Worm (Caenorhabditis elegans) whole organism, early embryonic: ENCODE measurements around the gene sphr-1.

ENCODE experiments used
- B0310.2 ChIP-seq: sonication (generic microtip); optimal IDR thresholded peaks from 2 replicates; lab custom pipeline; 2016; ENCODE audit warnings: mild to moderate bottlenecking, missing genetic modification characterization, missing compliant biosample characterization
- F13C5.2 ChIP-seq: sonication (generic microtip); optimal IDR thresholded peaks from 2 replicates; lab custom pipeline; 2017; ENCODE audit warnings: mild to moderate bottlenecking, missing genetic modification characterization, inconsistent platforms, missing compliant biosample characterization
- aly-1 ChIP-seq: sonication (generic microtip); optimal IDR thresholded peaks from 2 replicates; lab custom pipeline; 2016; ENCODE audit warnings: missing genetic modification characterization, missing compliant biosample characterization
- ama-1 ChIP-seq: fragments of 150-350 bp; optimal IDR thresholded peaks from 2 replicates; lab custom pipeline; 2014
- ceh-13 ChIP-seq: fragments of 200-800 bp; sonication (Bioruptor generic); optimal IDR thresholded peaks from 2 replicates; lab custom pipeline; 2018; ENCODE audit warnings: mild to moderate bottlenecking, missing genetic modification characterization, missing compliant biosample characterization
- ceh-36 ChIP-seq: sonication (generic microtip); optimal IDR thresholded peaks from 2 replicates; lab custom pipeline; 2016; ENCODE audit warnings: missing genetic modification characterization, inconsistent platforms, missing compliant biosample characterization
- ets-7 ChIP-seq: sonication (generic microtip); optimal IDR thresholded peaks from 2 replicates; lab custom pipeline; 2016; ENCODE audit warnings: missing genotype, missing genetic modification characterization, missing compliant biosample characterization
- flt-1 ChIP-seq: fragments of 200-800 bp; sonication (Bioruptor generic); IDR thresholded peaks from 2 replicates; pipeline ENCODE4 v1.3.6; 2022; ENCODE audit warnings: missing genetic modification characterization, missing compliant biosample characterization
- hmbx-1 ChIP-seq: sonication (generic microtip); optimal IDR thresholded peaks from 2 replicates; lab custom pipeline; 2016; ENCODE audit warnings: mild to moderate bottlenecking, missing genetic modification characterization, missing compliant biosample characterization
- hmg-4 ChIP-seq: fragments of 200-800 bp; sonication (Bioruptor generic); optimal IDR thresholded peaks from 2 replicates; lab custom pipeline; 2018; ENCODE audit warnings: mild to moderate bottlenecking, missing genetic modification characterization, missing compliant biosample characterization
- hnd-1 ChIP-seq: sonication (generic microtip); optimal IDR thresholded peaks from 2 replicates; lab custom pipeline; 2016; ENCODE audit warnings: missing genetic modification characterization, missing compliant biosample characterization
- pes-1 ChIP-seq: fragments of 200-800 bp; sonication (Bioruptor generic); IDR thresholded peaks from 2 replicates; pipeline ENCODE4 v1.3.6; 2022; ENCODE audit warnings: missing genetic modification reagents, missing genetic modification characterization, missing compliant biosample characterization
- scrt-1 ChIP-seq: fragments of 200-800 bp; sonication (Bioruptor generic); IDR thresholded peaks from 2 replicates; pipeline ENCODE4 v1.3.6; 2022; ENCODE audit warnings: missing genetic modification characterization, missing compliant biosample characterization
- sea-1 ChIP-seq: fragments of 200-800 bp; sonication (Bioruptor generic); conservative IDR thresholded peaks from 2 replicates; pipeline ENCODE4 v1.3.6; 2022; ENCODE audit warnings: missing genetic modification characterization, missing compliant biosample characterization
- tbx-11 ChIP-seq: fragments of 200-800 bp; sonication (Bioruptor generic); IDR thresholded peaks from 2 replicates; pipeline ENCODE4 v1.3.6; 2022; ENCODE audit warnings: missing genetic modification characterization, missing compliant biosample characterization
- tbx-37 ChIP-seq: fragments of 200-800 bp; sonication (Bioruptor generic); conservative IDR thresholded peaks from 2 replicates; pipeline ENCODE4 v1.3.6; 2022; ENCODE audit warnings: missing genetic modification reagents, missing genetic modification characterization, missing compliant biosample characterization
- tra-4 ChIP-seq: sonication (generic microtip); optimal IDR thresholded peaks from 2 replicates; lab custom pipeline; 2017; ENCODE audit warnings: missing genetic modification characterization, missing compliant biosample characterization

Gene sphr-1

DNA sequence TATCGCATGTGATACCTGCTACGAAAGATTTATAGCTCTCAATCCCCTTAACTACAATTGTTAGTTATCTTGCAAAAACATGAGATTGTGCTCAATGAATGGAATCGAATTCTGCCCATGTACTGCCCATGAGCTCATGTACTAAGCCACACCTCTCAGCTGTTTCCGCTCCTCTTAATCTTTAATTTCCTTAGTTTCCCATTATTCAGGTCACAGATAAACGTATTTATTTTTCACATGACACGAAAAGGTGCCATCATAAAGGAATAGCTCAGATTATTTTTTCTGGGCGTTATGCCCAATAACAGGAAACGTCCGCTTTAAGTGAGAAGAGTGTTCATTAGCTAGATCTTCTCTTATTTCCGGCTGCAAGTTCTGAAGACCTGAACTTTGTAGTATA is 5.4 kb upstream of the sphr-1 start:
- TF ChIP-seq flt-1 (GFP tag; lab: Robert Waterston, UW) = no peak
- TF ChIP-seq tbx-11 = no peak
- TF ChIP-seq ceh-36 (tag; lab: Kevin White, UChicago) = no peak
- TF ChIP-seq tra-4 (tag; lab: Kevin White, UChicago) = no peak
- TF ChIP-seq F13C5.2 (tag; lab: Kevin White, UChicago) = no peak
- no peak for TF ChIP-seq hmg-4 (GFP tag; lab: Kevin White, UChicago)
- TF ChIP-seq tbx-37 (GFP tag; lab: Robert Waterston, UW) = no peak
- TF ChIP-seq scrt-1 (GFP tag; lab: Robert Waterston, UW) = no peak
- no peak for TF ChIP-seq ama-1 (lab: Kevin White, UChicago)
- no peak for TF ChIP-seq hnd-1 (tag; lab: Kevin White, UChicago)
- no peak for TF ChIP-seq aly-1 (tag; lab: Kevin White, UChicago)
- TF ChIP-seq hmbx-1 = no peak
- no peak for TF ChIP-seq ets-7 (tag; lab: Kevin White, UChicago)
- no peak for TF ChIP-seq sea-1 (GFP tag; lab: Robert Waterston, UW)
- TF ChIP-seq pes-1 = no peak
- no peak for TF ChIP-seq ceh-13 (GFP tag; lab: Kevin White, UChicago)
- TF ChIP-seq B0310.2 (tag; lab: Kevin White, UChicago) = no peak

DNA sequence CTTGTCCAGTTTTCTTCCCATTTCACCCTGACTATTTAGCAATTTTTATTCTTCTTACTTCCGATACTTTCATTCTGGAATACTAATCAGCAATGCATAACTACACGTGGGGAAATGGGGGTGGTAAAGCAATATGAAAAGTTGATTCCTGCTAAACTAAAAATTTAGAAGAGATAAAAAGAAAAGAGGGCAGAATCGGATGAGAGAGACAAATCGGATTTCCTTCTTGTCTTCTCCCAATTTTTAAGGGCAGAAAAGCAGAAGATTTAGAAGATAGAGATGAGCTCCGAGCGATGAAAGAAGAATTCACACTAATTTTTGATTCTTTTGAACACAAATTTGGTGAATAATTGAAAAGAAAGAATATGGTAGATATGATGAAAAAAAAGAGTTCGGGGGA is 2.6 kb downstream of the sphr-1 start:
- TF ChIP-seq tbx-11 = no peak
- TF ChIP-seq sea-1 (GFP tag; lab: Robert Waterston, UW) = no peak
- no peak for TF ChIP-seq ceh-13 (GFP tag; lab: Kevin White, UChicago)
- no peak for TF ChIP-seq tbx-37 (GFP tag; lab: Robert Waterston, UW)
- TF ChIP-seq tra-4 (tag; lab: Kevin White, UChicago) = no peak
- no peak for TF ChIP-seq hmbx-1
- no peak for TF ChIP-seq ceh-36 (tag; lab: Kevin White, UChicago)
- TF ChIP-seq scrt-1 (GFP tag; lab: Robert Waterston, UW) = no peak
- no peak for TF ChIP-seq ama-1 (lab: Kevin White, UChicago)
- no peak for TF ChIP-seq hnd-1 (tag; lab: Kevin White, UChicago)
- no peak for TF ChIP-seq pes-1
- no peak for TF ChIP-seq ets-7 (tag; lab: Kevin White, UChicago)
- no peak for TF ChIP-seq hmg-4 (GFP tag; lab: Kevin White, UChicago)
- TF ChIP-seq F13C5.2 (tag; lab: Kevin White, UChicago) = no peak
- no peak for TF ChIP-seq aly-1 (tag; lab: Kevin White, UChicago)
- no peak for TF ChIP-seq flt-1 (GFP tag; lab: Robert Waterston, UW)

DNA sequence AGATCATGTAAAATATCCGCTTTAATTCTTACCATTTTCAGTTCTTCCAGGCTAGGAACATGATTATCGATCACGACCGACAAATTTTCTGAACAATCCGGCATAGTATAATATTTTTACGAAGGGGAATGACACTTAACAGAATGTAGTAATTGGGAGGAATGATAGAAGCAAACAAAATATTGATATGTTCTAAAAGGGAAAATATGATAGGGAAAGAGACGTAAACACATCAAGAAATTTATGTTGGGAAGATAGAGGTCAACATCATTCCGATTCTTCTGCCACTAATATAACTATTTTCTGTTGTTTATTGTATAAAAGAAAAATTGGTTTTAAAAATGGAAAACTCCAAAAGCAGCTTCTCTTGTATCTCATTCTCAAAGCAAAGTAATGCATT is 5.7 kb downstream of the sphr-1 start, which contains the start of gene C24B5.4:
C24B5.4 (minus strand) TSS at position 206 of the 400 bp plus-strand sequence.
- no peak for TF ChIP-seq tbx-37 (GFP tag; lab: Robert Waterston, UW)
- no peak for TF ChIP-seq tra-4 (tag; lab: Kevin White, UChicago)
- no peak for TF ChIP-seq sea-1 (GFP tag; lab: Robert Waterston, UW)
- TF ChIP-seq B0310.2 (tag; lab: Kevin White, UChicago) = no peak
- no peak for TF ChIP-seq ama-1 (lab: Kevin White, UChicago)
- TF ChIP-seq ets-7 (tag; lab: Kevin White, UChicago) = no peak
- no peak for TF ChIP-seq tbx-11
- no peak for TF ChIP-seq hnd-1 (tag; lab: Kevin White, UChicago)
- TF ChIP-seq flt-1 (GFP tag; lab: Robert Waterston, UW) = no peak
- no peak for TF ChIP-seq pes-1
- TF ChIP-seq hmg-4 (GFP tag; lab: Kevin White, UChicago) = no peak

DNA sequence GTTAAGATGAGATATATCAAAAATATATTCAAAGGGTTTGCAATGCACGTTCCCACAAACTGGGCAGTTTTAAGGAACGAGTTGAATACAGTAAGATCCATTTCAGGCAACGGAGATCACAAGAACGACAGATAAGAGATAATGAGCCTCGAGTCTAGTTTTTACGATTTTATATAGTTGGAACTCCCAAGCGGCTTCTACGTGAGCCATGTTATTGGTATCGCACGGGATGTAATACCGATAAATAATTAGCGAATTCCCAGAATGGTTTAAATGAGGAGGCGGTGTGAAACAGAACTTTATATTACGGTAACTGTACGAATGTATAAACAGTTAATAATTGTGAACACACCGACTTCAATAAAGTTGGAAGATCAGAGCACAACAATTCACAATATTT is 7.5 kb downstream of the sphr-1 start, which contains the start of gene str-177:
str-177 (minus strand) TSS at position 101 of the 400 bp plus-strand sequence.
- TF ChIP-seq flt-1 (GFP tag; lab: Robert Waterston, UW) (no peak), tbx-11 (no peak), ceh-13 (GFP tag; lab: Kevin White, UChicago) (no peak), B0310.2 (tag; lab: Kevin White, UChicago) (no peak), aly-1 (tag; lab: Kevin White, UChicago) (no peak), hmbx-1 (no peak), tra-4 (tag; lab: Kevin White, UChicago) (no peak), pes-1 (no peak), tbx-37 (GFP tag; lab: Robert Waterston, UW) (no peak), ets-7 (tag; lab: Kevin White, UChicago) (no peak), hmg-4 (GFP tag; lab: Kevin White, UChicago) (no peak), sea-1 (GFP tag; lab: Robert Waterston, UW) (no peak), ama-1 (lab: Kevin White, UChicago) (no peak), hnd-1 (tag; lab: Kevin White, UChicago) (no peak), scrt-1 (GFP tag; lab: Robert Waterston, UW) (no peak), F13C5.2 (tag; lab: Kevin White, UChicago) (no peak), ceh-36 (tag; lab: Kevin White, UChicago) (no peak)

DNA sequence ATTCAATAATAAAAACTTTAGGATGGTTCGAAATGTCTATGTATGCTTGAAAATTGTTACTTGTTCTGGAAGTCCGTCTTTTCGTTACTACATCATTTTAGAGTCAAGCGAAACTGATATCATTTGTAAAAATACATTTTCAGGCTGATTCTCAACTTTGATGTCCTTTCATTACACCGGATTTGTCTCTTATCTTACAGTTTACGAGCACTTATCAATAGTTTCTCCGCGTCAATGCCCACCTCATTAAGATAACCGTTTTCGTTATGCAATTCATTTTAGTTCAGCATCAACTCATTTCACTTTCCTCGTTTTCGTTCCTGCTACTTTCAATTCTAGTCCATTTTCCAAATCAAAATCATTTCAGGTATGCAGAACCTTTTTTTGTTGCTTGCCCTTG is 11.3 kb downstream of the sphr-1 start, which contains the start of gene asp-2:
asp-2 (plus strand) TSS at position 368 of the 400 bp plus-strand sequence.
- no peak for TF ChIP-seq hnd-1 (tag; lab: Kevin White, UChicago)
- TF ChIP-seq scrt-1 (GFP tag; lab: Robert Waterston, UW) = no peak
- TF ChIP-seq ceh-36 (tag; lab: Kevin White, UChicago) = no peak
- TF ChIP-seq sea-1 (GFP tag; lab: Robert Waterston, UW) = no peak
- TF ChIP-seq pes-1 = no peak
- no peak for TF ChIP-seq tra-4 (tag; lab: Kevin White, UChicago)
- no peak for TF ChIP-seq flt-1 (GFP tag; lab: Robert Waterston, UW)
- no peak for TF ChIP-seq aly-1 (tag; lab: Kevin White, UChicago)
- no peak for TF ChIP-seq ceh-13 (GFP tag; lab: Kevin White, UChicago)
- no peak for TF ChIP-seq hmbx-1
- TF ChIP-seq ets-7 (tag; lab: Kevin White, UChicago) = no peak
- TF ChIP-seq B0310.2 (tag; lab: Kevin White, UChicago) = no peak
- no peak for TF ChIP-seq ama-1 (lab: Kevin White, UChicago)
- TF ChIP-seq tbx-37 (GFP tag; lab: Robert Waterston, UW) = no peak

DNA sequence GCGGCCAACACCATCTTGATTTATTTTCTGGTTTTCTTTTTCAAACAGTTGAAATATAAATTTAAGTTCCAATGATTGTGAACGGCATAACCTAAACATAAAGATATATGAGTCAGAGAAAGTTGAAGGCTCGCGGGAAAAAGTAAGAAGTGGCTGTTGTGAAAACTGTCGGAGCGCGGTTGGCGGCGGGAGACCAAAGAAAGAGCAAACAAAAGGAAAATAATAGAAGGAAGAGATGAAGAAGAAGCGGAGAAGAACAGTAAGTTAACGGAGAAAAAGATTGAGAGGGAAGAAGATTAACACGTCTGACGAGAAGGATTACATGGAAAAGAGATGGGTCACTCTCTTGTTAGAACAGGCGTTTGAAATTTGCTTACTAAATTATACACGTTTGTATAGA is 16.0 kb downstream of the sphr-1 start, which contains the start of gene inx-10:
inx-10 (minus strand) TSS at position 101 of the 400 bp plus-strand sequence.
- TF ChIP-seq tra-4 (tag; lab: Kevin White, UChicago) (no peak), aly-1 (tag; lab: Kevin White, UChicago) (no peak), flt-1 (GFP tag; lab: Robert Waterston, UW) (no peak), ceh-36 (tag; lab: Kevin White, UChicago) (no peak), hnd-1 (tag; lab: Kevin White, UChicago) (no peak), hmbx-1 (no peak), tbx-11 (no peak), F13C5.2 (tag; lab: Kevin White, UChicago) (no peak), tbx-37 (GFP tag; lab: Robert Waterston, UW) (no peak), B0310.2 (tag; lab: Kevin White, UChicago) (no peak), pes-1 (no peak), sea-1 (GFP tag; lab: Robert Waterston, UW) (no peak), ama-1 (lab: Kevin White, UChicago) (no peak), scrt-1 (GFP tag; lab: Robert Waterston, UW) (no peak), ets-7 (tag; lab: Kevin White, UChicago) (no peak), hmg-4 (GFP tag; lab: Kevin White, UChicago) (no peak)
